Fruit fly (Drosophila melanogaster): ENCODE results near the gene Vps39.
A peak's percentile ranks its signal among the peaks of the same experiment; 100 is the strongest.

Vps39 gene

dm6 chr3R:18267489-18267888 lies 6.8 kb downstream of the Vps39 start, which contains the start of gene CG18599:
Gene CG18599 (plus strand): TSS chr3R:18267789.
- TF ChIP-seq Rel (GFP tag; optimal IDR thresholded peaks at IDR 0.05) (no peak), Rel (tag; optimal IDR thresholded peaks at IDR 0.05) (no peak), CrebA (GFP tag; optimal IDR thresholded peaks at IDR 0.05; ENCODE audit: borderline replicate concordance) (no peak), fru (GFP tag; optimal IDR thresholded peaks at IDR 0.05) (no peak), Hnf4 (GFP tag; optimal IDR thresholded peaks at IDR 0.05) (no peak), dl (GFP tag; optimal IDR thresholded peaks at IDR 0.05; ENCODE audit: insufficient read depth in 1 of 2, partially characterized antibody in 2 of 2) (no peak)

DNA sequence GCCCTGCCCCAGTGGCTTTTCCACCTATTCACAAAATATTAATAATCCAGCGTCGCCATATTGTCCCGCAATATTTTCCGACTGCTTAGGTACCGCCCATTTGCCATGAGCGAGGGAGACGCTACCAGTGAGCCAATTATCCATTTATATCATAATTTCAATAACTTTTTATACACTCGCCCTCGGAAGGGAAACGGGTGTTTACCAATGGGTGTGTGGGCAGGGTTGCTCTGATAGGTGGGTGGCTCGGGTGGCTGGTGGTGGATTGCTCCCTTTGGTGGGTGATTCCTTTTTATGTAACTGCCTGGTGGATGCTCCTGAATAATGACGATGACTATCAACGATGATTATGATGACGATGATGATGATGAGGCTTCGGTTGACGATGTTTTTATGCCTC lies 7.6 kb downstream of the Vps39 start:
- TF ChIP-seq Abd-B (GFP tag; optimal IDR thresholded peaks at IDR 0.05), result no peak
- TF ChIP-seq br (GFP tag; optimal IDR thresholded peaks at IDR 0.05), result no peak
- peak; percentile 44 for TF ChIP-seq Vsx2 (GFP tag; optimal IDR thresholded peaks at IDR 0.05; ENCODE audit: partially characterized antibody)

DNA sequence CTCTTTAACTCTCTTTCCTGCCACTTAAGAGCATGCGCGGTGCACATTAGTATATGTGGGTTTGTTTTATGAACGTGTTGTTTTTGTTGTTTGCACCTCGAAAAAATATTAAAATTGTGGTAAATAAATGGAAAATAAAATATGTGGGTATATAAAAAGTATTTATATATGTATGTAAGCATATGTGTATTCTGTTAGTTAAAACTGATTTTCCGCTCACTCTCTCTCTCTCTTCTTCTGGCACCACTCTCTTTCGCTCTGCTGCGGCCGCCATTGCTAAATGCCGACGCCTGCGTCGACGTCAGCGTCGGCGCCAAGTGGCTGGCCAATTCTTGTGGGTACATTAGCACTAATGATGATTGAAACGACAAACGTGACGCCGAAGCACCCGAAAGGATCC lies 9.0 kb downstream of the Vps39 start:
- TF ChIP-seq Hr78 (GFP tag; optimal IDR thresholded peaks at IDR 0.05), result no peak
- no peak for TF ChIP-seq brk (GFP tag; optimal IDR thresholded peaks at IDR 0.05)
- no peak for TF ChIP-seq Hnf4 (GFP tag; optimal IDR thresholded peaks at IDR 0.05)
- TF ChIP-seq CG32264 (GFP tag; optimal IDR thresholded peaks at IDR 0.05), result no peak
- TF ChIP-seq Rel (GFP tag; optimal IDR thresholded peaks at IDR 0.05), result no peak
- TF ChIP-seq Rel (tag; optimal IDR thresholded peaks at IDR 0.05), result no peak
- no peak for TF ChIP-seq N (GFP tag; optimal IDR thresholded peaks at IDR 0.05)
- no peak for TF ChIP-seq sage (GFP tag; optimal IDR thresholded peaks at IDR 0.05)
- TF ChIP-seq fru (GFP tag; optimal IDR thresholded peaks at IDR 0.05), result no peak
- no peak for TF ChIP-seq tai (GFP tag; optimal IDR thresholded peaks at IDR 0.05)
- TF ChIP-seq GATAd (GFP tag; optimal IDR thresholded peaks at IDR 0.05), result no peak

DNA sequence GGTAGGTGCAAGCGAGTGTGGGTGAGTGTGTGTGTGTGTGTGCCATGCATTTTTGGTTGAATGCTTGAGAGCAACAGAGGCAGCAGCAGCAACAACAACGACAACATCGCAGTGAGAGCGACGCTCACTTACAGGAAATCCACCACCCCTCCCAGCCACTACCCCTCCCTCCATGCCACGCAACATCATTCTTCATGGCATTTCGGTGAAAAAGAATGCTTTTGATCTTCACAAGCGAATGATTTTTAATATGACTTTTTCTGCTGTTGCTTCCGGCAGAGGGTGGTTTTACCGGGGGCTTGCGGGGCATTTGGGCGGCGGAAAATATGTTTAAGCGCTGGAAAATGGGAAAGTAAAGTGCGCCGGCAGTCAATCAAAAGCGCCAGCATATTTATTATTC lies 12.6 kb downstream of the Vps39 start:
- TF ChIP-seq psq (GFP tag; optimal IDR thresholded peaks at IDR 0.05) (no peak), dsf (GFP tag; optimal IDR thresholded peaks at IDR 0.05; ENCODE audit: borderline replicate concordance) (no peak), tai (GFP tag; optimal IDR thresholded peaks at IDR 0.05) (no peak), dl (GFP tag; optimal IDR thresholded peaks at IDR 0.05; ENCODE audit: insufficient read depth in 1 of 2, partially characterized antibody in 2 of 2) (no peak), Jra (GFP tag; optimal IDR thresholded peaks at IDR 0.05) (no peak), Hr78 (GFP tag; optimal IDR thresholded peaks at IDR 0.05) (no peak), CG9705 (GFP tag; optimal IDR thresholded peaks at IDR 0.05) (no peak), Rel (GFP tag; optimal IDR thresholded peaks at IDR 0.05) (no peak), Rel (tag; optimal IDR thresholded peaks at IDR 0.05) (no peak), ey (GFP tag; optimal IDR thresholded peaks at IDR 0.05) (no peak), woc (GFP tag; optimal IDR thresholded peaks at IDR 0.05) (no peak), h (GFP tag; optimal IDR thresholded peaks at IDR 0.05) (no peak), Myc (optimal IDR thresholded peaks at IDR 0.05) (no peak), sv (GFP tag; optimal IDR thresholded peaks at IDR 0.05) (no peak), CrebA (GFP tag; optimal IDR thresholded peaks at IDR 0.05; ENCODE audit: borderline replicate concordance) (no peak), N (GFP tag; optimal IDR thresholded peaks at IDR 0.05) (no peak), usp (GFP tag; optimal IDR thresholded peaks at IDR 0.05) (no peak), jim (GFP tag; optimal IDR thresholded peaks at IDR 0.05) (no peak)

- no peak for TF ChIP-seq CG9705 (GFP tag; optimal IDR thresholded peaks at IDR 0.05)
- no peak for TF ChIP-seq woc (GFP tag; optimal IDR thresholded peaks at IDR 0.05)
- TF ChIP-seq Abd-B (GFP tag; optimal IDR thresholded peaks at IDR 0.05), result no peak
- no peak for TF ChIP-seq brk (GFP tag; optimal IDR thresholded peaks at IDR 0.05)
Observed at dm6 chr3R:18260016-18260415, 14.2 kb downstream of the Vps39 start.

DNA sequence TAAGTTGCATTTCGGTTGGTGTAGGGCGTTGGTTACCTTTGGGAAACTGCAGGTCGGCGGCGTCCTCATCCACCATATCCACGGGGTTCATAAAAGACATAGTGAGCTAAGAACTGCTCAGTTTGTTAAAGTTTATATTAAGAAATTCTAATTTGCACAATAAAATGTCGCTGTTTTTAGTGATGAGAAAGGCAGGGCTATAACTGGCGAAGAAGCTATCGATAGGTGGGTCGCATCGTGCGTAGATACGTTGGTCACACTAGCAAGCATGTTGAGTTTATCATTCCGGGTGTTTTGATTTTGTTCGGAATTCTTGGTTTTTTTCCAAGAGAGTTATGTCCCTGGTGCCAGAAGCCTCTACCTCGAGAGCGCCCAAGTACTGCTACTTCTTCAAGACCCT lies 19.0 kb downstream of the Vps39 start, which contains the start of the genes Ada2a, Polr2D, Tgs1 and moi:
TSS of gene Ada2a (minus strand) at position 207 of the 400 bp plus-strand sequence.
TSS of gene Polr2D (minus strand) at position 207 of the 400 bp plus-strand sequence.
TSS of gene Tgs1 (plus strand) at position 250 of the 400 bp plus-strand sequence.
TSS of gene moi (plus strand) at position 250 of the 400 bp plus-strand sequence.
- TF ChIP-seq Hnf4 (GFP tag; optimal IDR thresholded peaks at IDR 0.05) (no peak), lola (GFP tag; optimal IDR thresholded peaks at IDR 0.05) (no peak), Dfd (GFP tag; optimal IDR thresholded peaks at IDR 0.05) (no peak), Myc (optimal IDR thresholded peaks at IDR 0.05) (peak; percentile 9), dmrt93B (GFP tag; optimal IDR thresholded peaks at IDR 0.05) (no peak), Hr83 (GFP tag; optimal IDR thresholded peaks at IDR 0.05; ENCODE audit: poor library complexity, severe bottlenecking) (peak; percentile 38), foxo (GFP tag; optimal IDR thresholded peaks at IDR 0.05) (no peak)

Data from whole organism, wandering third instar larva.